Worm (Caenorhabditis elegans) whole organism, young adult: ENCODE results near the gene ceh-16.

Experiments
- B0019.2 ChIP-seq: fragments of 200-800 bp; sonication (Bioruptor generic); conservative IDR thresholded peaks from 2 replicates; pipeline ENCODE4 v1.3.6; 2022; ENCODE audit warnings: missing genetic modification reagents, missing genetic modification characterization, missing compliant biosample characterization
- C06A6.2 ChIP-seq: fragments of 200-800 bp; sonication (Bioruptor generic); conservative IDR thresholded peaks from 2 replicates; pipeline ENCODE4 v1.3.6; 2022; ENCODE audit warnings: missing genetic modification characterization, missing compliant biosample characterization
- D2030.7 ChIP-seq: fragments of 200-800 bp; sonication (Bioruptor generic); IDR thresholded peaks from 2 replicates; pipeline ENCODE4 v1.3.6; 2022; ENCODE audit warnings: missing genetic modification reagents, missing genetic modification characterization, missing compliant biosample characterization
- F39B2.1 ChIP-seq: fragments of 200-800 bp; sonication (Bioruptor generic); IDR thresholded peaks from 2 replicates; pipeline ENCODE4 v1.3.6; 2022; ENCODE audit warnings: missing genetic modification reagents, missing genetic modification characterization, missing compliant biosample characterization
- F57A8.1 ChIP-seq: fragments of 200-800 bp; sonication (Bioruptor generic); optimal IDR thresholded peaks from 2 replicates; lab custom pipeline; 2018; ENCODE audit warnings: mild to moderate bottlenecking, missing genetic modification characterization, moderate library complexity, missing compliant biosample characterization
- T26A5.8 ChIP-seq: sonication (generic microtip); optimal IDR thresholded peaks from 2 replicates; lab custom pipeline; 2016; ENCODE audit warnings: missing genetic modification characterization, missing compliant biosample characterization
- Y56A3A.18 ChIP-seq: fragments of 200-800 bp; sonication (Bioruptor generic); IDR thresholded peaks from 2 replicates; pipeline ENCODE4 v1.3.6; 2022; ENCODE audit warnings: missing genetic modification reagents, missing genetic modification characterization, missing compliant biosample characterization
- Y79H2A.3 ChIP-seq: fragments of 200-800 bp; sonication (Bioruptor generic); conservative IDR thresholded peaks from 2 replicates; pipeline ENCODE4 v1.3.6; 2022; ENCODE audit warnings: missing genetic modification reagents, missing genetic modification characterization, missing compliant biosample characterization
- die-1 ChIP-seq: sonication (generic microtip); optimal IDR thresholded peaks from 2 replicates; lab custom pipeline; 2016; ENCODE audit warnings: missing genotype, mild to moderate bottlenecking, missing genetic modification characterization, missing compliant biosample characterization
- egl-44 ChIP-seq: fragments of 200-800 bp; sonication (Bioruptor generic); IDR thresholded peaks from 2 replicates; pipeline ENCODE4 v1.3.6; 2022; ENCODE audit warnings: missing genetic modification reagents, missing genetic modification characterization, missing compliant biosample characterization
- egrh-3 ChIP-seq: fragments of 200-800 bp; sonication (Bioruptor generic); IDR thresholded peaks from 2 replicates; pipeline ENCODE4 v1.3.6; 2022; ENCODE audit warnings: missing genetic modification reagents, missing genetic modification characterization, missing compliant biosample characterization
- him-1 ChIP-seq: sonication (generic microtip); optimal IDR thresholded peaks from 2 replicates; lab custom pipeline; 2016; ENCODE audit warnings: missing genotype, missing genetic modification reagents, missing genetic modification characterization, missing compliant biosample characterization
- hmg-20 ChIP-seq: fragments of 200-800 bp; sonication (Bioruptor generic); IDR thresholded peaks from 2 replicates; pipeline ENCODE4 v1.3.6; 2022; ENCODE audit warnings: missing genetic modification reagents, missing genetic modification characterization, missing compliant biosample characterization
- hsf-1 ChIP-seq: fragments of 200-800 bp; sonication (Bioruptor generic); IDR thresholded peaks from 2 replicates; pipeline ENCODE4 v1.3.6; 2022; ENCODE audit warnings: missing genetic modification reagents, missing genetic modification characterization, missing compliant biosample characterization
- let-607 ChIP-seq, 2 experiments: fragments of 200-800 bp in 1 of 2; sonication (Bioruptor generic) in 1 of 2; sonication (generic microtip) in 1 of 2; optimal IDR thresholded peaks; 2 replicates each; lab custom pipeline; 2016 to 2018; ENCODE audit warnings: mild to moderate bottlenecking in 2 of 2, missing compliant biosample characterization in 2 of 2, missing genetic modification characterization in 2 of 2, moderate library complexity in 2 of 2, missing genotype in 1 of 2
- lin-35 ChIP-seq, 3 experiments: fragments of 150-350 bp in 2 of 3; sonication (generic microtip) in 1 of 3; optimal IDR thresholded peaks; 2 replicates each; lab custom pipeline; 2014 to 2018; ENCODE audit warnings: missing biosample characterization in 3 of 3, missing genetic modification characterization in 3 of 3, missing genetic modification reagents in 3 of 3
- lin-54 ChIP-seq: fragments of 200-800 bp; sonication (Bioruptor generic); optimal IDR thresholded peaks from 2 replicates; lab custom pipeline; 2018; ENCODE audit warnings: mild to moderate bottlenecking, missing genetic modification characterization, missing compliant biosample characterization
- lir-1 ChIP-seq: fragments of 200-800 bp; sonication (Bioruptor generic); conservative IDR thresholded peaks from 2 replicates; pipeline ENCODE4 v1.3.6; 2022; ENCODE audit warnings: missing genetic modification reagents, missing genetic modification characterization, missing compliant biosample characterization
- lsl-1 ChIP-seq: fragments of 200-800 bp; sonication (Bioruptor generic); optimal IDR thresholded peaks from 2 replicates; lab custom pipeline; 2018; ENCODE audit warnings: mild to moderate bottlenecking, missing genetic modification characterization, moderate library complexity, missing compliant biosample characterization
- madf-6 ChIP-seq: fragments of 200-800 bp; sonication (Bioruptor generic); IDR thresholded peaks from 2 replicates; pipeline ENCODE4 v1.3.6; 2022; ENCODE audit warnings: missing genetic modification reagents, missing genetic modification characterization, missing compliant biosample characterization
- mcd-1 ChIP-seq: fragments of 200-800 bp; sonication (Bioruptor generic); IDR thresholded peaks from 2 replicates; pipeline ENCODE4 v1.3.6; 2022; ENCODE audit warnings: missing genetic modification reagents, missing genetic modification characterization, missing compliant biosample characterization
- nfya-1 ChIP-seq: sonication (generic microtip); optimal IDR thresholded peaks from 2 replicates; lab custom pipeline; 2017; ENCODE audit warnings: antibody characterized with exemption, missing compliant biosample characterization, missing genetic modification characterization, borderline replicate concordance; ENCODE audit not compliant: insufficient read depth
- nhr-120 ChIP-seq: fragments of 200-800 bp; sonication (Bioruptor generic); IDR thresholded peaks from 2 replicates; pipeline ENCODE4 v1.3.6; 2022; ENCODE audit warnings: missing genetic modification characterization, missing compliant biosample characterization
- nhr-90 ChIP-seq: sonication (generic microtip); optimal IDR thresholded peaks from 2 replicates; lab custom pipeline; 2016; ENCODE audit warnings: missing genotype, mild to moderate bottlenecking, missing genetic modification characterization, missing compliant biosample characterization
- repo-1 ChIP-seq: sonication (generic microtip); optimal IDR thresholded peaks from 2 replicates; lab custom pipeline; 2017; ENCODE audit warnings: mild to moderate bottlenecking, missing genetic modification characterization, missing compliant biosample characterization
- rpc-1 ChIP-seq, 2 experiments: fragments of 150-350 bp in 1 of 2; sonication (generic microtip) in 1 of 2; optimal IDR thresholded peaks; 2 replicates each; lab custom pipeline; 2014 to 2018; ENCODE audit warnings: missing biosample characterization in 1 of 2, missing genetic modification characterization in 1 of 2, missing genetic modification reagents in 1 of 2, missing genotype in 1 of 2
- snpc-4 ChIP-seq, 5 experiments: fragments of 150-350 bp in 1 of 5; sonication (generic microtip) in 4 of 5; optimal IDR thresholded peaks; 2 replicates each; lab custom pipeline; 2014 to 2018; ENCODE audit warnings: missing genetic modification characterization in 5 of 5, missing biosample characterization in 3 of 5, antibody characterized with exemption in 2 of 5, mild to moderate bottlenecking in 2 of 5, missing compliant biosample characterization in 2 of 5, missing genotype in 2 of 5, moderate library complexity in 2 of 5, missing genetic modification reagents in 1 of 5
- zfh-2 ChIP-seq: fragments of 200-800 bp; sonication (Bioruptor generic); conservative IDR thresholded peaks from 2 replicates; pipeline ENCODE4 v1.3.6; 2022; ENCODE audit warnings: missing genetic modification reagents, missing genetic modification characterization, missing compliant biosample characterization
- ztf-26 ChIP-seq: sonication (generic microtip); optimal IDR thresholded peaks from 2 replicates; lab custom pipeline; 2017; ENCODE audit warnings: missing genetic modification characterization, missing compliant biosample characterization
- ztf-3 ChIP-seq: fragments of 200-800 bp; sonication (Bioruptor generic); optimal IDR thresholded peaks from 2 replicates; lab custom pipeline; 2018; ENCODE audit warnings: mild to moderate bottlenecking, missing genetic modification characterization, missing compliant biosample characterization

ceh-16 gene

DNA sequence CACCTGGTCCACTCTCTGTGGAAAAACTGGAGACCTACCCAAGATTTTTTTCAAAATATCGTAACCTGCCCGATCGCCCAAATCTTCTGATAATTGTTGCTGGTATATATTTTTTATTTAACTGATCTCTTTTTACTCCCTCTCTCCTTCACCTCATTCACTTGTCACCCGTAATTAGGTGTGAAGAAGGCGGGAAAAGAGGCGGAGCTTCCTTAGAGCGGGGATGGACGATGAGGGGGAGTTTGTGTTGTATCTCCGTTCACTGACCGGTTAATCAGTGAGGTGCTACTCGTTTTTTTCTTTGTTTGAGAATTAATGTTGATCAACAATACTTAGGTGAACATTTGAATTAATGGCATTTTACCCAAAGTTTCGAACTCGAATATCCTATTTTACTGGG is at the start of gene ceh-16:
Gene ceh-16, plus strand, starts transcription at position 301 of the 400 bp plus-strand sequence.
- no peak for TF ChIP-seq Y79H2A.3
- TF ChIP-seq egrh-3 (GFP tag; lab: Robert Waterston, UW), result no peak
- no peak for TF ChIP-seq rpc-1 (optimal IDR thresholded peaks at IDR 0.05; lab: Kevin White, UChicago)
- no peak for TF ChIP-seq rpc-1 (tag; optimal IDR thresholded peaks at IDR 0.05; lab: Kevin White, UChicago)
- TF ChIP-seq, all 124 proteins: peak for 0

DNA sequence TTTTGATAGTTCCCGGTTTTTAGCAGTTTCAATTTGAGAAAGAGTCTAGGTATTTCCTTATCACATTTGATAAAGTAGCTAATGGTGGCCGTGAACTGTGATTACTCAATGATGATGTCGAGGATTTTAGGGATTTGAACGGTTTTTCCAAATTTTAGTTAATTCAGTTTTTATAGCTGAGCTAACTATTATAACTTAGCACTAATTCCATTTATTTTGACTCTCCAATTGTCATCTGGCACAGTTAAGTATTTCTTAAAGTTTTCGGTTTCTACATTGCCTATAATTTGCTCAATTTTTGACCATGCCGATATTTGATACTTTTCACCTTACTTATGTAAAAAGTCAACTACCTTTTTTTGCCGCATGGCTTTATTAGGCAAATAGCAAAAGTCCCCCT is 49.2 kb upstream of the ceh-16 start:
- TF ChIP-seq nfya-1 (tag; lab: Kevin White, UChicago) (no peak), F39B2.1 (no peak), nhr-120 (no peak), egl-44 (no peak), hsf-1 (no peak), Y56A3A.18 (GFP tag; lab: Robert Waterston, UW) (no peak), lir-1 (GFP tag; lab: Robert Waterston, UW) (no peak), zfh-2 (GFP tag; lab: Robert Waterston, UW) (no peak), rpc-1 (optimal IDR thresholded peaks at IDR 0.05; lab: Kevin White, UChicago) (no peak), rpc-1 (tag; optimal IDR thresholded peaks at IDR 0.05; lab: Kevin White, UChicago) (no peak), F57A8.1 (GFP tag; lab: Kevin White, UChicago) (no peak), nhr-90 (tag; lab: Kevin White, UChicago) (no peak), him-1 (no peak), die-1 (tag; lab: Kevin White, UChicago) (no peak), lin-54 (GFP tag; lab: Kevin White, UChicago) (no peak)
- TF ChIP-seq, all 124 proteins: peak for 0

- TF ChIP-seq mcd-1, result no peak
Measured at ce11 chrIII:8573869-8574268, 48.7 kb upstream of the ceh-16 start.

ce11 chrIII:8574299-8574698 is 48.2 kb upstream of the ceh-16 start:
- TF ChIP-seq ztf-3 (no peak), B0019.2 (GFP tag; lab: Robert Waterston, UW) (no peak), hsf-1 (no peak), hmg-20 (no peak), lsl-1 (GFP tag; lab: Kevin White, UChicago) (no peak), T26A5.8 (tag; lab: Kevin White, UChicago) (no peak), lin-35 (GFP tag; optimal IDR thresholded peaks at IDR 0.05; lab: Kevin White, UChicago) (no peak), ztf-26 (no peak), let-607 (tag; optimal IDR thresholded peaks at IDR 0.05; lab: Kevin White, UChicago) (no peak), C06A6.2 (GFP tag; lab: Robert Waterston, UW) (no peak)

ce11 chrIII:8575359-8576101 is 47.0 kb upstream of the ceh-16 start:
- TF ChIP-seq repo-1 (tag; lab: Kevin White, UChicago), result no peak
- no peak for TF ChIP-seq madf-6
- TF ChIP-seq Y56A3A.18 (GFP tag; lab: Robert Waterston, UW), result no peak
- TF ChIP-seq D2030.7 (GFP tag; lab: Robert Waterston, UW), result no peak
- no peak for TF ChIP-seq snpc-4 (GFP tag; optimal IDR thresholded peaks at IDR 0.05; lab: Kevin White, UChicago)
- TF ChIP-seq snpc-4 (tag; optimal IDR thresholded peaks at IDR 0.05; lab: Kevin White, UChicago), result peak in 2 of 4 experiments; percentile 61 to 62
